Worm (Caenorhabditis elegans) whole organism, L4 larva: ENCODE data around the gene F20D12.7.
A peak's percentile ranks its signal among the peaks of the same experiment; 100 is the strongest.

ENCODE experiments used
- F10B5.3 ChIP-seq: sonication (generic microtip); optimal IDR thresholded peaks from 2 replicates; lab custom pipeline; 2016; ENCODE audit warnings: mild to moderate bottlenecking, missing genetic modification characterization, missing compliant biosample characterization
- F49E8.2 ChIP-seq: sonication (generic microtip); optimal IDR thresholded peaks from 2 replicates; lab custom pipeline; 2016; ENCODE audit warnings: missing compliant biosample characterization, mild to moderate bottlenecking, missing genetic modification characterization, borderline replicate concordance
- R02D3.7 ChIP-seq: fragments of 150-350 bp; sonication (generic microtip); optimal IDR thresholded peaks from 3 replicates; lab custom pipeline; 2014; ENCODE audit warnings: missing biosample characterization, missing genetic modification characterization
- Y105C5A.15 ChIP-seq: fragments of 200-800 bp; sonication (Bioruptor generic); IDR thresholded peaks from 2 replicates; pipeline ENCODE4 v1.3.6; 2022; ENCODE audit warnings: missing genetic modification characterization, missing compliant biosample characterization
- Y48G9A.11 ChIP-seq: fragments of 200-800 bp; sonication (Bioruptor generic); IDR thresholded peaks from 2 replicates; pipeline ENCODE4 v1.3.6; 2022; ENCODE audit warnings: missing genetic modification reagents, missing genetic modification characterization, missing compliant biosample characterization
- Y5F2A.4 ChIP-seq: fragments of 200-800 bp; sonication (Bioruptor generic); optimal IDR thresholded peaks from 2 replicates; lab custom pipeline; 2018; ENCODE audit warnings: mild to moderate bottlenecking, missing genetic modification characterization, missing compliant biosample characterization
- ZK337.2 ChIP-seq: fragments of 200-800 bp; sonication (Bioruptor generic); IDR thresholded peaks from 2 replicates; pipeline ENCODE4 v1.3.6; 2022; ENCODE audit warnings: missing genetic modification reagents, missing genetic modification characterization, missing compliant biosample characterization
- ama-1 ChIP-seq: fragments of 150-350 bp; optimal IDR thresholded peaks from 2 replicates; lab custom pipeline; 2014; ENCODE audit warnings: inconsistent platforms, mixed read lengths
- arid-1 ChIP-seq: fragments of 200-800 bp; sonication (Bioruptor generic); conservative IDR thresholded peaks from 2 replicates; pipeline ENCODE4 v1.3.6; 2022; ENCODE audit warnings: missing genetic modification reagents, missing genetic modification characterization, missing compliant biosample characterization
- ceh-28 ChIP-seq: fragments of 150-350 bp; optimal IDR thresholded peaks from 2 replicates; lab custom pipeline; 2014; ENCODE audit warnings: missing biosample characterization, missing genetic modification reagents, missing genetic modification characterization
- ceh-44 ChIP-seq: fragments of 200-800 bp; sonication (Bioruptor generic); IDR thresholded peaks from 2 replicates; pipeline ENCODE4 v1.3.6; 2022; ENCODE audit warnings: missing genetic modification reagents, missing genetic modification characterization, missing compliant biosample characterization
- ctbp-1 ChIP-seq: fragments of 200-800 bp; sonication (Bioruptor generic); IDR thresholded peaks from 2 replicates; pipeline ENCODE4 v1.3.6; 2022; ENCODE audit warnings: missing genetic modification reagents, missing genetic modification characterization, missing compliant biosample characterization
- daf-8 ChIP-seq: fragments of 200-800 bp; sonication (Bioruptor generic); IDR thresholded peaks from 2 replicates; pipeline ENCODE4 v1.3.6; 2022; ENCODE audit warnings: missing genetic modification characterization, missing compliant biosample characterization
- dmd-8 ChIP-seq: fragments of 200-800 bp; sonication (Bioruptor generic); IDR thresholded peaks from 2 replicates; pipeline ENCODE4 v1.3.6; 2022; ENCODE audit warnings: missing genetic modification characterization, missing compliant biosample characterization
- dmd-9 ChIP-seq: fragments of 200-800 bp; sonication (Bioruptor generic); IDR thresholded peaks from 2 replicates; pipeline ENCODE4 v1.3.6; 2022; ENCODE audit warnings: missing genetic modification reagents, missing genetic modification characterization, missing compliant biosample characterization
- dpl-1 ChIP-seq: fragments of 150-350 bp; optimal IDR thresholded peaks from 2 replicates; lab custom pipeline; 2014; ENCODE audit warnings: missing biosample characterization, missing genetic modification reagents, missing genetic modification characterization
- duxl-1 ChIP-seq: sonication (generic microtip); optimal IDR thresholded peaks from 2 replicates; lab custom pipeline; 2016; ENCODE audit warnings: mild to moderate bottlenecking, missing genetic modification characterization, moderate library complexity, missing compliant biosample characterization; ENCODE audit not compliant: poor library complexity
- egl-43 ChIP-seq: fragments of 200-800 bp; sonication (Bioruptor generic); IDR thresholded peaks from 2 replicates; pipeline ENCODE4 v1.3.6; 2022; ENCODE audit warnings: missing genetic modification reagents, missing genetic modification characterization, missing compliant biosample characterization
- gei-8 ChIP-seq: fragments of 200-800 bp; sonication (Bioruptor generic); optimal IDR thresholded peaks from 2 replicates; lab custom pipeline; 2018; ENCODE audit warnings: mild to moderate bottlenecking, missing genetic modification characterization, missing compliant biosample characterization
- hlh-30 ChIP-seq: sonication (generic microtip); optimal IDR thresholded peaks from 2 replicates; lab custom pipeline; 2017; ENCODE audit warnings: antibody characterized with exemption, mild to moderate bottlenecking, missing genetic modification characterization, missing compliant biosample characterization; ENCODE audit not compliant: insufficient read depth
- lin-13 ChIP-seq: fragments of 150-350 bp; optimal IDR thresholded peaks from 2 replicates; lab custom pipeline; 2014; ENCODE audit warnings: missing biosample characterization, missing genetic modification reagents, missing genetic modification characterization
- lin-38 ChIP-seq: fragments of 200-800 bp; sonication (Bioruptor generic); IDR thresholded peaks from 2 replicates; pipeline ENCODE4 v1.3.6; 2022; ENCODE audit warnings: missing genetic modification reagents, missing genetic modification characterization, missing compliant biosample characterization
- lsy-2 ChIP-seq, 2 experiments: fragments of 150-350 bp in 1 of 2; sonication (generic microtip) in 1 of 2; optimal IDR thresholded peaks; 2 replicates each; lab custom pipeline; 2014 to 2017; ENCODE audit warnings: missing biosample characterization in 2 of 2, missing genetic modification characterization in 2 of 2
- mdt-29 ChIP-seq: fragments of 200-800 bp; sonication (Bioruptor generic); IDR thresholded peaks from 2 replicates; pipeline ENCODE4 v1.3.6; 2022; ENCODE audit warnings: missing genetic modification reagents, missing genetic modification characterization, missing compliant biosample characterization
- nhr-48 ChIP-seq: sonication (generic microtip); optimal IDR thresholded peaks from 2 replicates; lab custom pipeline; 2016; ENCODE audit warnings: mild to moderate bottlenecking, missing genetic modification characterization, missing compliant biosample characterization
- nhr-76 ChIP-seq: fragments of 150-350 bp; optimal IDR thresholded peaks from 2 replicates; lab custom pipeline; 2014; ENCODE audit warnings: missing biosample characterization, missing genetic modification characterization
- nhr-77 ChIP-seq: fragments of 150-350 bp; optimal IDR thresholded peaks from 2 replicates; lab custom pipeline; 2014; ENCODE audit warnings: missing biosample characterization, missing genetic modification characterization
- pha-4 ChIP-seq, 2 experiments: fragments of 150-350 bp in 1 of 2; fragments of 200-800 bp in 1 of 2; sonication (Bioruptor generic) in 1 of 2; IDR thresholded peaks in 1 of 2; optimal IDR thresholded peaks in 1 of 2; 2 replicates each; pipeline versions ENCODE4 v1.3.6 to Lab custom; 2014 to 2022; ENCODE audit warnings: missing genetic modification characterization in 2 of 2, missing genetic modification reagents in 2 of 2, missing biosample characterization in 1 of 2, missing compliant biosample characterization in 1 of 2
- set-16 ChIP-seq: fragments of 200-800 bp; sonication (Bioruptor generic); IDR thresholded peaks from 2 replicates; pipeline ENCODE4 v1.3.6; 2022; ENCODE audit warnings: missing genetic modification reagents, missing genetic modification characterization, missing compliant biosample characterization
- snpc-1.2 ChIP-seq: fragments of 200-800 bp; sonication (Bioruptor generic); IDR thresholded peaks from 2 replicates; pipeline ENCODE4 v1.3.6; 2022; ENCODE audit warnings: missing genetic modification reagents, missing genetic modification characterization, missing compliant biosample characterization
- unc-130 ChIP-seq: sonication (generic microtip); optimal IDR thresholded peaks from 2 replicates; lab custom pipeline; 2016; ENCODE audit warnings: missing genetic modification reagents, missing genetic modification characterization, missing compliant biosample characterization
- unc-62 ChIP-seq, 3 experiments: fragments of 150-350 bp in 1 of 3; sonication (generic microtip); optimal IDR thresholded peaks in 2 of 3; peaks in 1 of 3; 1 replicate in 1 of 3; 2 replicates in 2 of 3; lab custom pipeline; 2014 to 2017; ENCODE audit warnings: missing biosample characterization in 3 of 3, missing genetic modification characterization in 3 of 3, missing genetic modification reagents in 3 of 3, missing genotype in 1 of 3
- zfp-2 ChIP-seq: sonication (generic microtip); optimal IDR thresholded peaks from 2 replicates; lab custom pipeline; 2016; ENCODE audit warnings: mild to moderate bottlenecking, missing genetic modification characterization, missing compliant biosample characterization
- zip-11 ChIP-seq: fragments of 200-800 bp; sonication (Bioruptor generic); IDR thresholded peaks from 2 replicates; pipeline ENCODE4 v1.3.6; 2022; ENCODE audit warnings: missing genetic modification characterization, missing compliant biosample characterization
- ztf-11 ChIP-seq: fragments of 150-350 bp; optimal IDR thresholded peaks from 2 replicates; lab custom pipeline; 2014; ENCODE audit warnings: missing biosample characterization, missing genetic modification characterization

The F20D12.7 gene

ce11 chrIV:7961889-7962342 lies 23.2 kb upstream of the F20D12.7 start:
- TF ChIP-seq snpc-1.2 (GFP tag; lab: Robert Waterston, UW) (peak; percentile 75; the same call in 1 of the 2 replicates), unc-130 (peak; percentile 73), gei-8 (GFP tag; lab: Kevin White, UChicago) (peak; percentile 6), arid-1 (GFP tag; lab: Robert Waterston, UW) (peak; percentile 52; the same call in 1 of the 2 replicates), pha-4 (GFP tag; IDR thresholded peaks at IDR 0.05; lab: Robert Waterston, UW) (peak; percentile 67; the same call in 1 of the 2 replicates), pha-4 (tag; optimal IDR thresholded peaks at IDR 0.05; lab: Kevin White, UChicago) (no peak), dmd-9 (GFP tag; lab: Robert Waterston, UW) (no peak), nhr-48 (no peak), duxl-1 (tag; lab: Kevin White, UChicago) (peak; percentile 60), nhr-77 (tag; lab: Kevin White, UChicago) (no peak), ama-1 (lab: Kevin White, UChicago) (peak; percentile 49), Y5F2A.4 (GFP tag; lab: Kevin White, UChicago) (peak; percentile 26), ztf-11 (tag; lab: Kevin White, UChicago) (no peak), R02D3.7 (tag; lab: Kevin White, UChicago) (no peak), F49E8.2 (tag; lab: Kevin White, UChicago) (peak; percentile 94), Y105C5A.15 (0 out of 2 replicates have a peak, but pooled peaks have one; percentile 64), lin-38 (peak; percentile 75), lin-13 (peak; percentile 27), ctbp-1 (GFP tag; lab: Robert Waterston, UW) (peak; percentile 28; the same call in 1 of the 2 replicates), dmd-8 (GFP tag; lab: Robert Waterston, UW) (0 out of 2 replicates have a peak, but pooled peaks have one; percentile 21), ceh-28 (tag; lab: Kevin White, UChicago) (no peak), Y48G9A.11 (GFP tag; lab: Robert Waterston, UW) (0 out of 2 replicates have a peak, but pooled peaks have one; percentile 48)
- TF ChIP-seq, all 104 proteins: peak for 15

ce11 chrIV:7958092-7958491 lies 19.4 kb upstream of the F20D12.7 start:
- TF ChIP-seq lsy-2 (tag; optimal IDR thresholded peaks at IDR 0.05; lab: Kevin White, UChicago): peak in 1 of 2 experiments; percentile 26
- peak; percentile 67 for TF ChIP-seq Y48G9A.11 (GFP tag; lab: Robert Waterston, UW)
- no peak for TF ChIP-seq ceh-44
- TF ChIP-seq ZK337.2 (GFP tag; lab: Robert Waterston, UW): no peak
- TF ChIP-seq lin-38: peak; percentile 30; the same call in 1 of the 2 replicates
- TF ChIP-seq F49E8.2 (tag; lab: Kevin White, UChicago): peak; percentile 34
- TF ChIP-seq dpl-1 (GFP tag; lab: Kevin White, UChicago): no peak
- no peak for TF ChIP-seq gei-8 (GFP tag; lab: Kevin White, UChicago)
- no peak for TF ChIP-seq nhr-76
- TF ChIP-seq unc-130: peak; percentile 75

ce11 chrIV:7957504-7957903 lies 18.8 kb upstream of the F20D12.7 start, which contains the start of gene frpr-10:
TSS of gene frpr-10 (plus strand) at chrIV:7957804.
- TF ChIP-seq zfp-2 (tag; lab: Kevin White, UChicago) (no peak), lin-38 (no peak), ceh-44 (no peak), unc-62 (GFP tag; optimal IDR thresholded peaks at IDR 0.05 in 1 of 2; lab: Kevin White, UChicago) (peak in 1 of 2 experiments; percentile 45), unc-62 (tag; optimal IDR thresholded peaks at IDR 0.05; lab: Kevin White, UChicago) (no peak), egl-43 (GFP tag; lab: Robert Waterston, UW) (0 out of 2 replicates have a peak, but pooled peaks have one; percentile 27), daf-8 (GFP tag; lab: Robert Waterston, UW) (no peak), zip-11 (GFP tag; lab: Robert Waterston, UW) (no peak), hlh-30 (no peak), F10B5.3 (tag; lab: Kevin White, UChicago) (no peak), set-16 (GFP tag; lab: Robert Waterston, UW) (0 out of 2 replicates have a peak, but pooled peaks have one; percentile 14), mdt-29 (GFP tag; lab: Robert Waterston, UW) (no peak), dmd-8 (GFP tag; lab: Robert Waterston, UW) (no peak)
